Fruit fly (Drosophila melanogaster) whole organism, embryonic: ENCODE measurements around the gene CCT7.

Experiments
- Bgb ChIP-seq: fragments of 200-800 bp; sonication (Bioruptor generic); IDR thresholded peaks from 2 replicates; pipeline ENCODE4 v1.3.6; 2022; ENCODE audit warnings: missing biosample characterization, missing genetic modification characterization; ENCODE audit not compliant: partially characterized antibody
- CG12299 ChIP-seq: fragments of 200-800 bp; sonication (Bioruptor generic); optimal IDR thresholded peaks from 2 replicates; lab custom pipeline; 2018; ENCODE audit warnings: missing biosample characterization, mild to moderate bottlenecking, missing genetic modification characterization
- CG1233 ChIP-seq: fragments of 200-800 bp; sonication (Bioruptor generic); optimal IDR thresholded peaks from 4 replicates; lab custom pipeline; 2018; ENCODE audit warnings: missing biosample characterization, mild to moderate bottlenecking, missing genetic modification characterization
- CG13296 ChIP-seq: fragments of 200-800 bp; sonication (Bioruptor generic); optimal IDR thresholded peaks from 3 replicates; lab custom pipeline; 2018; ENCODE audit warnings: missing biosample characterization, mild to moderate bottlenecking, missing genetic modification characterization
- CG14965 ChIP-seq: fragments of 200-800 bp; sonication (Bioruptor generic); optimal IDR thresholded peaks from 2 replicates; lab custom pipeline; 2016; ENCODE audit warnings: missing biosample characterization, missing genetic modification characterization, borderline replicate concordance
- CG16813 ChIP-seq: fragments of 200-800 bp; sonication (Bioruptor generic); IDR thresholded peaks from 3 replicates; pipeline ENCODE4 v1.3.6; 2022; ENCODE audit warnings: missing biosample characterization, missing genetic modification characterization; ENCODE audit not compliant: partially characterized antibody
- CG17361 ChIP-seq: fragments of 200-800 bp; sonication (Bioruptor generic); IDR thresholded peaks from 3 replicates; pipeline ENCODE4 v1.3.6; 2022; ENCODE audit warnings: missing biosample characterization, missing genetic modification characterization
- CG17385 ChIP-seq: fragments of 200-800 bp; sonication (Bioruptor generic); optimal IDR thresholded peaks from 3 replicates; lab custom pipeline; 2018; ENCODE audit warnings: missing biosample characterization, mild to moderate bottlenecking, missing genetic modification characterization
- CG17802 ChIP-seq: fragments of 200-800 bp; sonication (Bioruptor generic); optimal IDR thresholded peaks from 2 replicates; lab custom pipeline; 2018; ENCODE audit warnings: missing biosample characterization, mild to moderate bottlenecking, missing genetic modification characterization, moderate library complexity
- CG1792 ChIP-seq: fragments of 200-800 bp; sonication (Bioruptor generic); optimal IDR thresholded peaks from 2 replicates; lab custom pipeline; 2016; ENCODE audit warnings: missing biosample characterization, missing genetic modification characterization
- CG1832 ChIP-seq: fragments of 200-800 bp; sonication (Bioruptor generic); optimal IDR thresholded peaks from 2 replicates; lab custom pipeline; 2017; ENCODE audit warnings: missing biosample characterization, mild to moderate bottlenecking, missing genetic modification characterization, inconsistent platforms
- CG31441 ChIP-seq: fragments of 200-800 bp; sonication (Bioruptor generic); IDR thresholded peaks from 2 replicates; pipeline ENCODE4 v1.3.6; 2022; ENCODE audit warnings: missing biosample characterization, missing genetic modification characterization
- CG4328 ChIP-seq: fragments of 200-800 bp; sonication (Bioruptor generic); optimal IDR thresholded peaks from 3 replicates; lab custom pipeline; 2017; ENCODE audit warnings: missing biosample characterization, missing genetic modification reagents, missing genetic modification characterization
- CG4617 ChIP-seq: fragments of 200-800 bp; sonication (Bioruptor generic); optimal IDR thresholded peaks from 3 replicates; lab custom pipeline; 2016; ENCODE audit warnings: missing biosample characterization, missing genetic modification characterization, borderline replicate concordance
- CG4730 ChIP-seq: fragments of 200-800 bp; sonication (Bioruptor generic); IDR thresholded peaks from 2 replicates; pipeline ENCODE4 v1.3.6; 2022; ENCODE audit warnings: missing biosample characterization, missing genetic modification characterization
- CG6689 ChIP-seq: fragments of 200-800 bp; sonication (Bioruptor generic); IDR thresholded peaks from 2 replicates; pipeline ENCODE4 v1.3.6; 2022; ENCODE audit warnings: missing biosample characterization, missing genetic modification characterization
- CG7357 ChIP-seq: fragments of 200-800 bp; sonication (Bioruptor generic); IDR thresholded peaks from 3 replicates; pipeline ENCODE4 v1.3.6; 2022; ENCODE audit warnings: missing biosample characterization, missing genetic modification characterization
- CG9437 ChIP-seq: fragments of 200-800 bp; sonication (Bioruptor generic); optimal IDR thresholded peaks from 2 replicates; lab custom pipeline; 2018; ENCODE audit warnings: missing biosample characterization, mild to moderate bottlenecking, missing genetic modification characterization
- CG9876 ChIP-seq: fragments of 200-800 bp; sonication (Bioruptor generic); optimal IDR thresholded peaks from 2 replicates; lab custom pipeline; 2016; ENCODE audit warnings: missing biosample characterization, missing genetic modification characterization
- E2f1 ChIP-seq: fragments of 200-800 bp; sonication (Bioruptor generic); IDR thresholded peaks from 2 replicates; pipeline ENCODE4 v1.3.6; 2022; ENCODE audit warnings: missing biosample characterization, missing genetic modification characterization
- ERR ChIP-seq: fragments of 200-800 bp; sonication (Bioruptor generic); optimal IDR thresholded peaks from 2 replicates; lab custom pipeline; 2016; ENCODE audit warnings: missing biosample characterization, missing genetic modification characterization
- Hr51 ChIP-seq, 2 experiments: fragments of 200-800 bp; sonication (Bioruptor generic); optimal IDR thresholded peaks; 2 replicates in 1 of 2; 3 replicates in 1 of 2; lab custom pipeline; 2016 to 2018; ENCODE audit warnings: missing biosample characterization in 2 of 2, missing genetic modification characterization in 2 of 2, mild to moderate bottlenecking in 1 of 2, moderate library complexity in 1 of 2
- Hsf ChIP-seq: fragments of 200-800 bp; sonication (Bioruptor generic); optimal IDR thresholded peaks from 3 replicates; lab custom pipeline; 2016; ENCODE audit warnings: missing biosample characterization, missing genetic modification characterization
- Mad ChIP-seq: fragments of 200-800 bp; sonication (Bioruptor generic); optimal IDR thresholded peaks from 2 replicates; lab custom pipeline; 2016; ENCODE audit warnings: missing biosample characterization, missing genetic modification characterization
- Mes4 ChIP-seq: fragments of 200-800 bp; sonication (Bioruptor generic); optimal IDR thresholded peaks from 2 replicates; lab custom pipeline; 2016; ENCODE audit warnings: missing biosample characterization, missing genetic modification characterization
- Pdp1 ChIP-seq, 2 experiments: fragments of 200-800 bp; sonication (Bioruptor generic); optimal IDR thresholded peaks; 3 replicates each; lab custom pipeline; 2016; ENCODE audit warnings: missing biosample characterization in 2 of 2, missing genetic modification characterization in 2 of 2, mild to moderate bottlenecking in 1 of 2, moderate library complexity in 1 of 2
- Scr ChIP-seq: fragments of 200-800 bp; sonication (Bioruptor generic); IDR thresholded peaks from 2 replicates; pipeline ENCODE4 v1.3.6; 2022; ENCODE audit warnings: missing biosample characterization, missing genetic modification characterization; ENCODE audit not compliant: partially characterized antibody
- Sox100B ChIP-seq: fragments of 200-800 bp; sonication (Bioruptor generic); optimal IDR thresholded peaks from 3 replicates; lab custom pipeline; 2018; ENCODE audit warnings: missing biosample characterization, mild to moderate bottlenecking, missing genetic modification characterization
- ac ChIP-seq: fragments of 200-800 bp; sonication (Bioruptor generic); optimal IDR thresholded peaks from 3 replicates; lab custom pipeline; 2017; ENCODE audit warnings: missing biosample characterization, mild to moderate bottlenecking, missing genetic modification characterization
- az2 ChIP-seq: fragments of 200-800 bp; sonication (Bioruptor generic); optimal IDR thresholded peaks from 3 replicates; lab custom pipeline; 2016; ENCODE audit warnings: missing biosample characterization, missing genetic modification characterization
- bigmax ChIP-seq: fragments of 200-800 bp; sonication (Bioruptor generic); optimal IDR thresholded peaks from 2 replicates; lab custom pipeline; 2018; ENCODE audit warnings: missing biosample characterization, mild to moderate bottlenecking, missing genetic modification characterization
- croc ChIP-seq: fragments of 200-800 bp; sonication (Bioruptor generic); conservative IDR thresholded peaks from 3 replicates; pipeline ENCODE4 v1.3.6; 2022; ENCODE audit warnings: missing biosample characterization, missing genetic modification characterization
- emc ChIP-seq: fragments of 200-800 bp; sonication (Bioruptor generic); optimal IDR thresholded peaks from 2 replicates; lab custom pipeline; 2016; ENCODE audit warnings: missing biosample characterization, missing genetic modification characterization
- ems ChIP-seq: fragments of 200-800 bp; sonication (Bioruptor generic); optimal IDR thresholded peaks from 3 replicates; lab custom pipeline; 2016; ENCODE audit warnings: missing biosample characterization, missing genetic modification characterization
- esg ChIP-seq: fragments of 200-800 bp; sonication (Bioruptor generic); conservative IDR thresholded peaks from 2 replicates; pipeline ENCODE4 v1.3.6; 2022; ENCODE audit warnings: missing biosample characterization, missing genetic modification characterization
- fd96Cb ChIP-seq: fragments of 200-800 bp; sonication (Bioruptor generic); optimal IDR thresholded peaks from 2 replicates; lab custom pipeline; 2018; ENCODE audit warnings: missing biosample characterization, mild to moderate bottlenecking, missing genetic modification characterization, moderate library complexity
- h ChIP-seq: fragments of >200 bp; optimal IDR thresholded peaks from 2 replicates; lab custom pipeline; 2017
- jigr1 ChIP-seq: fragments of 200-800 bp; sonication (Bioruptor generic); IDR thresholded peaks from 3 replicates; pipeline ENCODE4 v1.3.6; 2022; ENCODE audit warnings: missing biosample characterization, missing genetic modification characterization
- jing ChIP-seq: fragments of 200-800 bp; sonication (Bioruptor generic); optimal IDR thresholded peaks from 2 replicates; lab custom pipeline; 2018; ENCODE audit warnings: missing biosample characterization, mild to moderate bottlenecking, missing genetic modification characterization
- maf-S ChIP-seq: fragments of 200-800 bp; sonication (Bioruptor generic); optimal IDR thresholded peaks from 2 replicates; lab custom pipeline; 2016; ENCODE audit warnings: missing biosample characterization, missing genetic modification characterization
- mld ChIP-seq: fragments of 200-800 bp; sonication (Bioruptor generic); IDR thresholded peaks from 3 replicates; pipeline ENCODE4 v1.3.6; 2022; ENCODE audit warnings: missing biosample characterization, missing genetic modification characterization; ENCODE audit not compliant: partially characterized antibody
- oc ChIP-seq: fragments of 200-800 bp; sonication (Bioruptor generic); optimal IDR thresholded peaks from 2 replicates; lab custom pipeline; 2018; ENCODE audit warnings: missing biosample characterization, mild to moderate bottlenecking, missing genetic modification characterization, moderate library complexity
- pzg ChIP-seq: fragments of 200-800 bp; sonication (Bioruptor generic); optimal IDR thresholded peaks from 3 replicates; lab custom pipeline; 2018; ENCODE audit warnings: missing biosample characterization, mild to moderate bottlenecking, missing genetic modification characterization, moderate library complexity
- tna ChIP-seq: fragments of 200-800 bp; sonication (Bioruptor generic); IDR thresholded peaks from 2 replicates; pipeline ENCODE4 v1.3.6; 2022; ENCODE audit warnings: missing biosample characterization, missing genetic modification characterization; ENCODE audit not compliant: partially characterized antibody
- trem ChIP-seq: fragments of 200-800 bp; optimal IDR thresholded peaks from 3 replicates; lab custom pipeline; 2019; ENCODE audit warnings: missing biosample characterization, mild to moderate bottlenecking, missing genetic modification characterization, moderate library complexity
- tup ChIP-seq: fragments of 200-800 bp; sonication (Bioruptor generic); optimal IDR thresholded peaks from 2 replicates; lab custom pipeline; 2016; ENCODE audit warnings: missing biosample characterization, mild to moderate bottlenecking, missing genetic modification characterization, moderate library complexity
- twi ChIP-seq: fragments of 200-800 bp; optimal IDR thresholded peaks from 2 replicates; lab custom pipeline; 2019; ENCODE audit warnings: missing biosample characterization, mild to moderate bottlenecking, missing genetic modification characterization, moderate library complexity
- yki ChIP-seq: fragments of >200 bp; optimal IDR thresholded peaks from 3 replicates; lab custom pipeline; 2018

CCT7 gene

dm6 chr3R:8810397-8811184 lies 9.2 kb downstream of the CCT7 start:
- TF ChIP-seq CG13296 (peak; percentile 94), CG9437 (peak; percentile 34), E2f1 (GFP tag; lab: Robert Waterston, UW) (peak; percentile 49; the same call in 1 of the 2 replicates), CG17802 (tag; lab: Kevin White, UChicago) (peak; percentile 25), jigr1 (GFP tag; lab: Robert Waterston, UW) (0 out of 3 replicates have a peak, but pooled peaks have one; percentile 18), emc (GFP tag; lab: Kevin White, UChicago) (peak; percentile 25), tna (no peak), fd96Cb (peak; percentile 34), CG1792 (peak; percentile 87), Hr51 (GFP tag; optimal IDR thresholded peaks at IDR 0.05; lab: Kevin White, UChicago) (peak; percentile 57 to 78), yki (lab: Kevin White, UChicago) (no peak), CG1832 (no peak), Mad (GFP tag; lab: Kevin White, UChicago) (peak; percentile 76), trem (tag; lab: Kevin White, UChicago) (no peak), croc (GFP tag; lab: Robert Waterston, UW) (peak; percentile 22; the same call in 1 of the 3 replicates), CG4730 (GFP tag; lab: Robert Waterston, UW) (peak; percentile 19; the same call in 1 of the 2 replicates), mld (GFP tag; lab: Robert Waterston, UW) (no peak), h (no peak), ems (GFP tag; lab: Kevin White, UChicago) (peak; percentile 77), CG17361 (GFP tag; lab: Robert Waterston, UW) (no peak; the same call in 2 of the 3 replicates), CG6689 (peak; percentile 55), Pdp1 (GFP tag; optimal IDR thresholded peaks at IDR 0.05; lab: Kevin White, UChicago) (peak in 1 of 2 experiments; percentile 95), ERR (GFP tag; lab: Kevin White, UChicago) (peak; percentile 75), CG14965 (GFP tag; lab: Kevin White, UChicago) (peak; percentile 67), pzg (peak; percentile 25), twi (peak; percentile 80), esg (GFP tag; lab: Robert Waterston, UW) (no peak), CG12299 (tag; lab: Kevin White, UChicago) (peak; percentile 93), Bgb (GFP tag; lab: Robert Waterston, UW) (peak; percentile 25; the same call in 1 of the 2 replicates), oc (tag; lab: Kevin White, UChicago) (peak; percentile 87), CG17385 (GFP tag; lab: Kevin White, UChicago) (peak; percentile 81), CG31441 (peak; percentile 14; the same call in 1 of the 2 replicates), ac (GFP tag; lab: Kevin White, UChicago) (peak; percentile 88), CG9876 (GFP tag; lab: Kevin White, UChicago) (peak; percentile 56), maf-S (GFP tag; lab: Kevin White, UChicago) (peak; percentile 47), bigmax (peak; percentile 79), CG7357 (GFP tag; lab: Robert Waterston, UW) (peak; percentile 53; the same call in 2 of the 3 replicates), CG16813 (GFP tag; lab: Robert Waterston, UW) (no peak), CG4328 (GFP tag; lab: Kevin White, UChicago) (peak; percentile 93), tup (GFP tag; lab: Kevin White, UChicago) (peak; percentile 89), Scr (GFP tag; lab: Robert Waterston, UW) (no peak), Hsf (peak; percentile 27), jing (GFP tag; lab: Kevin White, UChicago) (peak; percentile 15), Sox100B (GFP tag; lab: Kevin White, UChicago) (peak; percentile 75), CG4617 (GFP tag; lab: Kevin White, UChicago) (peak; percentile 29), Mes4 (peak; percentile 82), az2 (peak; percentile 41), CG1233 (GFP tag; lab: Kevin White, UChicago) (peak; percentile 88)
